Worm (Caenorhabditis elegans): ENCODE measurements around the gene nlp-25.

The nlp-25 gene

ce11 chrV:19643015-19643414, 37.0 kb downstream of the nlp-25 start (continued):
- TF ChIP-seq elt-1 (tag; optimal IDR thresholded peaks at IDR 0.05; ENCODE audit: borderline replicate concordance, insufficient read depth): peak; percentile 42
- TF ChIP-seq hlh-1 (tag; optimal IDR thresholded peaks at IDR 0.05): peak; percentile 51

DNA sequence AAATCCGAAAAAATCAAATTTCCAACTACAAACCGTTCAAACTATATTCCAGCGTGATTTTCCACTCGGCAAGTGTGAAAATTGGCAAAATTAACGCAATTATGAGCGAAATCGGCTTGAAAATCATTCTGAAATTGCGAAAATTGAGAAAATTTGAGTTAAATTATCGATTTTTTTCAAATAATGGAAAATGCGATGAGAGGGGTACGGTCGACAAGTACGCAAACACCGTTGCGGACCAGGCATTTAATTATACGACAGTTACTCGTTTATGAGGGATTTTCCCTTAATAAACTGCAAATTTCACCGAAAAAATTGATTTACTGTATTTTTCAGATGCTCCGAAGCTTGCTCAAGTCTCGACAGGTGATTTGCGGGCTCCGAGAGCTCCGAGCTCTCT, 37.9 kb downstream of the nlp-25 start, which contains the start of the genes Y43F8C.7 and mrps-28:
TSS of gene Y43F8C.7 (minus strand) at position 128 of the 400 bp plus-strand sequence.
TSS of gene mrps-28 (plus strand) at position 337 of the 400 bp plus-strand sequence.
- peak; percentile 82 for TF ChIP-seq ces-1 (GFP tag; optimal IDR thresholded peaks at IDR 0.05)
- no peak for TF ChIP-seq nhr-237 (tag; optimal IDR thresholded peaks at IDR 0.05)
- peak; percentile 48 for TF ChIP-seq lin-13 (tag; optimal IDR thresholded peaks at IDR 0.05)
- TF ChIP-seq lsy-2 (tag; optimal IDR thresholded peaks at IDR 0.05): peak; percentile 96
- no peak for TF ChIP-seq flh-1 (GFP tag; optimal IDR thresholded peaks at IDR 0.05)
- TF ChIP-seq ceh-39 (tag; optimal IDR thresholded peaks at IDR 0.05): peak; percentile 83
- TF ChIP-seq snpc-4 (tag; optimal IDR thresholded peaks at IDR 0.05): no peak

DNA sequence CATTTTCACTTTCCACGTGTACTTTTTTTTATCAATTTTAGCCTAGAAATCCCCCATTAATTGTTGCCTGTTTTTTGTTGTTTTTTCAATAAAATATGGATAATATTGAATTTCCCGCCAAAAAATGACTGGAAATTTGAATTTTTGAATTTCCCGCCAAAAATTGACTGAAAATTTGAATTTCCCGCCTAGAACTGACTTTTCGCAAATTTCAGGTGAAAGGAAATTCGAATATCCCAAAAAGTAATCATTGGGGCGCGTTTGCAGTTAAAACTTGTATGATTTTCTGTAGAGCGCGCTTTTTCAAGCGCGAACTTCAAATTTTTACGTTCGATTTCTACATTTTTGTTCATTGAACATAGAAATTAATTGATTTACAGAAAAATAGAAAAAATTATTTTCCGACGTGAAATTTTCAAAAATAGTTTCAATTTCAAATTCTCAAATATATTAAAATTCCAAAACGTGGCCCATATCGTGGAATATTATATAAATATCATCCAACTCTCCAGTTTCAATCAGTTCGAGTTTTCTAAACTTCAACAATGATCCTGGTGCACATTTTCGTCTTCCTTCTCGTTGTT, 39.7 kb downstream of the nlp-25 start, which contains the start of gene Y43F8C.9:
TSS of gene Y43F8C.9 (plus strand) at position 534 of the 584 bp plus-strand sequence.
- TF ChIP-seq ces-1 (GFP tag; optimal IDR thresholded peaks at IDR 0.05) (no peak), zip-8 (tag; optimal IDR thresholded peaks at IDR 0.05) (no peak), mls-2 (tag; optimal IDR thresholded peaks at IDR 0.05) (no peak), drap-1 (GFP tag; optimal IDR thresholded peaks at IDR 0.05) (no peak), unc-62 (GFP tag; optimal IDR thresholded peaks at IDR 0.05) (no peak), hlh-1 (tag; optimal IDR thresholded peaks at IDR 0.05) (no peak), elt-3 (tag; optimal IDR thresholded peaks at IDR 0.05) (no peak)

DNA sequence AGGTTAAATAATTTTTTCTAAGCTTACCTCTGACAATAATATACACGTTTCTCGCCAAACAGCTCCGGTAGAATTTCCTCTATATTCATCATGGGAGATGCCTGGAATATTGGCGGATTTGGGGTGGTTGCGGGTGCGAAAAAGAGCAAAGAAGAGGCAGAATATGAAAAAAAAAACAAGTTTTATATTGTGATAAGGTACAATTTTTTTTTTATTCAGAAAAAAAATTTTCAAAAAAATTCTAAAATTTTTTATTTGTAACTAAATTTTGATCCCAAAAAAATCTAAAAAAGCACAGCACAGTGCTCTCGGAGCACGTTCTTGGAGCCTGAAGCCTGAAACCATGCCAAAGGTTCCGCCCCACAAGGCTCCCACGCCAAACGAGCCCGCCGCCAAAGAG, 49.2 kb downstream of the nlp-25 start, which contains the start of gene dmd-3:
TSS of gene dmd-3 (minus strand) at position 101 of the 400 bp plus-strand sequence.
- TF ChIP-seq flh-1 (GFP tag; optimal IDR thresholded peaks at IDR 0.05) (no peak), sptf-1 (tag; optimal IDR thresholded peaks at IDR 0.05) (no peak), lin-32 (GFP tag; optimal IDR thresholded peaks at IDR 0.05) (no peak), nhr-76 (tag; optimal IDR thresholded peaks at IDR 0.05) (no peak), elt-3 (tag; optimal IDR thresholded peaks at IDR 0.05) (no peak), mep-1 (tag; optimal IDR thresholded peaks at IDR 0.05) (no peak), blmp-1 (tag; optimal IDR thresholded peaks at IDR 0.05) (no peak), pha-4 (tag; optimal IDR thresholded peaks at IDR 0.05) (no peak), nhr-237 (tag; optimal IDR thresholded peaks at IDR 0.05) (no peak), nhr-12 (tag; optimal IDR thresholded peaks at IDR 0.05) (no peak), mab-5 (tag; optimal IDR thresholded peaks at IDR 0.05) (no peak)

Data from whole organism, mixed stage, embryonic.